Fruit fly (Drosophila melanogaster): ENCODE measurements around the gene Rpt4R.

Rpt4R gene

dm6 chr3L:11941612-11942011, at the start of gene Rpt4R:
Gene Rpt4R (plus strand): TSS chr3L:11941912.
- no peak for TF ChIP-seq pan (optimal IDR thresholded peaks at IDR 0.05)
- TF ChIP-seq Dll (optimal IDR thresholded peaks at IDR 0.05): no peak
- no peak for TF ChIP-seq usp (GFP tag; optimal IDR thresholded peaks at IDR 0.05)

dm6 chr3L:11892766-11893165, 48.9 kb upstream of the Rpt4R start:
- no peak for TF ChIP-seq Dll (optimal IDR thresholded peaks at IDR 0.05)
- TF ChIP-seq CG8478 (optimal IDR thresholded peaks at IDR 0.05): no peak
- TF ChIP-seq usp (GFP tag; optimal IDR thresholded peaks at IDR 0.05): no peak
- TF ChIP-seq EcR (GFP tag; optimal IDR thresholded peaks at IDR 0.05): no peak
- no peak for TF ChIP-seq pan (optimal IDR thresholded peaks at IDR 0.05)
- TF ChIP-seq psq (optimal IDR thresholded peaks at IDR 0.05): no peak

dm6 chr3L:11896756-11897155, 45.0 kb upstream of the Rpt4R start:
- TF ChIP-seq usp (GFP tag; optimal IDR thresholded peaks at IDR 0.05): no peak

DNA sequence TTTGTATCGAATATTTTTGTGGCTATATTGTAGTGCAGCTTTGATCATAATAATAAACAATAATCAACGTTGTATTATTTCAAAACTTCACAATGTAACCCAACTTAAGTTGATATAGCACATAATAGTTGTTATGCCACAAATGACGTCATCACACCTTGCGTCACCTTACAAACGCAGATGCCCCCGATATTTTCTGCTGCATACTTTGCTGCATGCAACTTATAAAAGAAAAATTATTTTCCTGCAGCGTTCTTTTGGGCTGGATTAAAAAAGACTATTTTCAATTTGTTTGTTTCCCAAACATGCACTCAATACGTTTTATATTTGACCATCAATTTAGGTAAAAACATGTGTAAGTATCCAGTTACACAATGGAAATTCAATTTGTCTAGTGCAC, 23.5 kb upstream of the Rpt4R start:
- TF ChIP-seq Dll (optimal IDR thresholded peaks at IDR 0.05) (no peak), EcR (GFP tag; optimal IDR thresholded peaks at IDR 0.05) (no peak), usp (GFP tag; optimal IDR thresholded peaks at IDR 0.05) (no peak), CG8478 (optimal IDR thresholded peaks at IDR 0.05) (no peak), pan (optimal IDR thresholded peaks at IDR 0.05) (no peak), psq (optimal IDR thresholded peaks at IDR 0.05) (no peak)

DNA sequence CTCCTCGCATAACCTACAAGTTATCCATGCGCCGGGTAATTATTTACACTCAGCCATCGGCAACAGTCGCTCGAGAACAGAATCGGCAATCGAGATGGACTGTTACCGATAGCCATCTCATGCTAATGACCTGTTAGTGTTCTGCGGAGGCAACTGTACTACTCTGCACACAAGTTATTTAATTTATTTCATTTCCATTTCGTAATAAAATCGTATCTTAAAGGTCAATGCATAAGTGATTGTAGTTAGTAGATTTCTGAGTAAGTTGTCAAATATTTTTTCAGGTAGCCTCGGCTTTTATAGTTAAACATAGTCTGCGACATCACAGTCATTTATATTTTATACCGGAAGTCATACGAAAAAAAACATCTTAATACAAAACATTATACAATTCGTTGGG, 20.5 kb upstream of the Rpt4R start, which contains the start of gene CG11588:
TSS of gene CG11588 (plus strand) at position 301 of the 400 bp plus-strand sequence.
- no peak for TF ChIP-seq psq (optimal IDR thresholded peaks at IDR 0.05)
- no peak for TF ChIP-seq usp (GFP tag; optimal IDR thresholded peaks at IDR 0.05)
- TF ChIP-seq CG8478 (optimal IDR thresholded peaks at IDR 0.05): no peak
- TF ChIP-seq Dll (optimal IDR thresholded peaks at IDR 0.05): no peak
- no peak for TF ChIP-seq pan (optimal IDR thresholded peaks at IDR 0.05)
- TF ChIP-seq EcR (GFP tag; optimal IDR thresholded peaks at IDR 0.05): no peak

- TF ChIP-seq pan (optimal IDR thresholded peaks at IDR 0.05): no peak
- no peak for TF ChIP-seq usp (GFP tag; optimal IDR thresholded peaks at IDR 0.05)
- no peak for TF ChIP-seq EcR (GFP tag; optimal IDR thresholded peaks at IDR 0.05)
- TF ChIP-seq Dll (optimal IDR thresholded peaks at IDR 0.05): no peak
- TF ChIP-seq psq (optimal IDR thresholded peaks at IDR 0.05): no peak
- no peak for TF ChIP-seq CG8478 (optimal IDR thresholded peaks at IDR 0.05)
Observed at dm6 chr3L:11924657-11925056, 17.1 kb upstream of the Rpt4R start, which contains the start of gene SdhAL. Gene SdhAL (minus strand): TSS chr3L:11924757.

- TF ChIP-seq Dll (optimal IDR thresholded peaks at IDR 0.05): no peak
- no peak for TF ChIP-seq usp (GFP tag; optimal IDR thresholded peaks at IDR 0.05)
- TF ChIP-seq EcR (GFP tag; optimal IDR thresholded peaks at IDR 0.05): no peak
- TF ChIP-seq CG8478 (optimal IDR thresholded peaks at IDR 0.05): no peak
- TF ChIP-seq pan (optimal IDR thresholded peaks at IDR 0.05): no peak
- TF ChIP-seq psq (optimal IDR thresholded peaks at IDR 0.05): no peak
Observed at dm6 chr3L:11925382-11925781, 16.3 kb upstream of the Rpt4R start.

DNA sequence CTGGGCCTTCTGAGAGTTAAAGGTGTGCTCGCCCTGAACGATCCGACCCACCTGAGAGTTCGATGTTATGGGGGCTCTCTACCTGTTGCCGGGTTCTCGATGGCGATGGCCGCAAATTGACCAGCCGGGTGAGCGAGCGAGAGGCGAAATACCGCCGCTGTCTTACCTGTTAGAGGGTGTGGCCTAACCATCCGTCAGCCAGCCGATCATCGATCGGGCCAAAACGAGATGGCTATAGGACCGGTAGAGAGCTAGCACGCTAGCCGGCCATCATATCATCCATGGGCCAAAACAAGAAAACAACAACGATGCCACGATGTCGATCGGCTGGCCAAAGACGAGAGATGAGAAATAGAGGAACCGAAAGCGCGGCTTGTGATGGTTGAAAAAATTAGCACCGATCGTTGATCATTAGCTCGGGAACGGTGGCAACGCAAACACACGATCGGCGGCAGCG, 14.4 kb upstream of the Rpt4R start, which contains the start of gene byn:
TSS of gene byn (plus strand) at position 407 of the 457 bp plus-strand sequence.
- TF ChIP-seq CG8478 (optimal IDR thresholded peaks at IDR 0.05): no peak
- TF ChIP-seq Dll (optimal IDR thresholded peaks at IDR 0.05): peak; percentile 35

dm6 chr3L:11931619-11932018, 10.1 kb upstream of the Rpt4R start:
- TF ChIP-seq psq (optimal IDR thresholded peaks at IDR 0.05): no peak
- no peak for TF ChIP-seq usp (GFP tag; optimal IDR thresholded peaks at IDR 0.05)
- TF ChIP-seq CG8478 (optimal IDR thresholded peaks at IDR 0.05): no peak
- TF ChIP-seq pan (optimal IDR thresholded peaks at IDR 0.05): no peak
- no peak for TF ChIP-seq EcR (GFP tag; optimal IDR thresholded peaks at IDR 0.05)
- TF ChIP-seq Dll (optimal IDR thresholded peaks at IDR 0.05): no peak

dm6 chr3L:11937270-11937669, 4.4 kb upstream of the Rpt4R start:
- TF ChIP-seq CG8478 (optimal IDR thresholded peaks at IDR 0.05): no peak
- no peak for TF ChIP-seq usp (GFP tag; optimal IDR thresholded peaks at IDR 0.05)
- no peak for TF ChIP-seq Dll (optimal IDR thresholded peaks at IDR 0.05)
- TF ChIP-seq pan (optimal IDR thresholded peaks at IDR 0.05): no peak
- no peak for TF ChIP-seq psq (optimal IDR thresholded peaks at IDR 0.05)
- TF ChIP-seq EcR (GFP tag; optimal IDR thresholded peaks at IDR 0.05): no peak

dm6 chr3L:11938716-11939115, 3.0 kb upstream of the Rpt4R start, which contains the start of gene CG44837:
Gene CG44837 (minus strand): TSS chr3L:11938872.
- TF ChIP-seq CG8478 (optimal IDR thresholded peaks at IDR 0.05): no peak
- no peak for TF ChIP-seq EcR (GFP tag; optimal IDR thresholded peaks at IDR 0.05)
- no peak for TF ChIP-seq Dll (optimal IDR thresholded peaks at IDR 0.05)
- no peak for TF ChIP-seq usp (GFP tag; optimal IDR thresholded peaks at IDR 0.05)
- no peak for TF ChIP-seq pan (optimal IDR thresholded peaks at IDR 0.05)
- TF ChIP-seq psq (optimal IDR thresholded peaks at IDR 0.05): no peak

dm6 chr3L:11944752-11945151, 3.0 kb downstream of the Rpt4R start, which contains the start of gene CG5883:
Gene CG5883 (minus strand): TSS chr3L:11944852.
- TF ChIP-seq CG8478 (optimal IDR thresholded peaks at IDR 0.05) (no peak), Dll (optimal IDR thresholded peaks at IDR 0.05) (no peak), EcR (GFP tag; optimal IDR thresholded peaks at IDR 0.05) (no peak), psq (optimal IDR thresholded peaks at IDR 0.05) (no peak), pan (optimal IDR thresholded peaks at IDR 0.05) (no peak), usp (GFP tag; optimal IDR thresholded peaks at IDR 0.05) (no peak)

dm6 chr3L:11947357-11947756, 5.6 kb downstream of the Rpt4R start, which contains the start of gene CG7252:
Gene CG7252 (plus strand): TSS chr3L:11947675.
- TF ChIP-seq EcR (GFP tag; optimal IDR thresholded peaks at IDR 0.05) (no peak), psq (optimal IDR thresholded peaks at IDR 0.05) (no peak), usp (GFP tag; optimal IDR thresholded peaks at IDR 0.05) (no peak), CG8478 (optimal IDR thresholded peaks at IDR 0.05) (no peak), pan (optimal IDR thresholded peaks at IDR 0.05) (no peak), Dll (optimal IDR thresholded peaks at IDR 0.05) (no peak)
